Worm (Caenorhabditis elegans): ENCODE measurements around the gene unc-10.

DNA sequence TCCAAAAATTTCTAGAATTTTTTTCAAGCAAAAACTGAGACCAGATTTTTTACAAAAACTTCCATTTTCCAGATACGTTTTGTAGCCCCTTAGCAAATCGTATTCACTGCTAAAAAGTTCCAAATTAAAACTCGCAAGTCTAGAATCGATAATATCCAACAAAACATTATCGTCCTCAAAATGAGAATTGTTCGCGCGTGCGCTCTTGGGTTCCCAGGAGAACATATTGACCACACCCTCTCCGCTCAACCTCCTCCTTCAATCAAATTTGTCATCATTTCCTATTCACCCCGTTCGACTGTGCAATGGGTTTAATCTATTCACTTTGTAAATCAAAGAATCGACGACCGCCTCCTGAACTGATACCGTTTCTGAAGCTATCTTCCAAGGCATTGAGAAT lies 31.7 kb upstream of the unc-10 start:
- no peak for TF ChIP-seq unc-62 (GFP tag; optimal IDR thresholded peaks at IDR 0.05)
- no peak for TF ChIP-seq fkh-10 (GFP tag; optimal IDR thresholded peaks at IDR 0.05)
- TF ChIP-seq ama-1 (optimal IDR thresholded peaks at IDR 0.05), result no peak
- TF ChIP-seq ztf-4 (tag; optimal IDR thresholded peaks at IDR 0.05), result no peak
- no peak for TF ChIP-seq aly-2 (tag; optimal IDR thresholded peaks at IDR 0.05)
- no peak for TF ChIP-seq pqm-1 (tag; optimal IDR thresholded peaks at IDR 0.05)
- TF ChIP-seq R02D3.7 (tag; optimal IDR thresholded peaks at IDR 0.05), result no peak
- no peak for TF ChIP-seq skn-1 (tag; optimal IDR thresholded peaks at IDR 0.05)
- no peak for TF ChIP-seq elt-3 (tag; optimal IDR thresholded peaks at IDR 0.05)
- no peak for TF ChIP-seq nhr-11 (tag; optimal IDR thresholded peaks at IDR 0.05)
- no peak for TF ChIP-seq lin-39 (tag; optimal IDR thresholded peaks at IDR 0.05)

All from whole organism, L3 larva.